Fruit fly (Drosophila melanogaster) whole organism, adult: ENCODE data around the gene CG33689.

Experiments
- CG11617 ChIP-seq: fragments of 200-800 bp; sonication (Bioruptor generic); optimal IDR thresholded peaks from 2 replicates; lab custom pipeline; 2017; ENCODE audit warnings: mild to moderate bottlenecking, missing biosample characterization, missing genetic modification reagents, missing genetic modification characterization
- CG12768 ChIP-seq: fragments of 200-800 bp; sonication (Bioruptor generic); optimal IDR thresholded peaks from 2 replicates; lab custom pipeline; 2017; ENCODE audit warnings: missing biosample characterization, missing genetic modification characterization, mild to moderate bottlenecking, moderate library complexity, missing genetic modification reagents
- CG7045 ChIP-seq: fragments of 200-800 bp; sonication (Bioruptor generic); optimal IDR thresholded peaks from 2 replicates; lab custom pipeline; 2017; ENCODE audit warnings: missing biosample characterization, mild to moderate bottlenecking, missing genetic modification characterization
- CG7101 ChIP-seq: fragments of 200-800 bp; sonication (Bioruptor generic); optimal IDR thresholded peaks from 2 replicates; lab custom pipeline; 2018; ENCODE audit warnings: missing biosample characterization, mild to moderate bottlenecking, missing genetic modification characterization, moderate library complexity
- Hr96 ChIP-seq: fragments of 200-800 bp; sonication (Bioruptor generic); optimal IDR thresholded peaks from 2 replicates; lab custom pipeline; 2016; ENCODE audit warnings: missing biosample characterization, missing genetic modification characterization
- Mnt ChIP-seq: fragments of 200-800 bp; sonication (Bioruptor generic); optimal IDR thresholded peaks from 2 replicates; lab custom pipeline; 2016; ENCODE audit warnings: missing biosample characterization, mild to moderate bottlenecking, missing genetic modification characterization
- bab1 ChIP-seq: fragments of 200-800 bp; sonication (Bioruptor generic); optimal IDR thresholded peaks from 3 replicates; lab custom pipeline; 2019; ENCODE audit warnings: missing biosample characterization, mild to moderate bottlenecking, missing genetic modification characterization, moderate library complexity
- cnc ChIP-seq, 2 experiments: fragments of >200 bp; optimal IDR thresholded peaks; 2 replicates each; lab custom pipeline; 2017
- kay ChIP-seq: fragments of 200-800 bp; sonication (Bioruptor generic); peaks from one replicate; lab custom pipeline; 2016; ENCODE audit warnings: missing biosample characterization, missing genetic modification characterization, borderline replicate concordance
- toe ChIP-seq: fragments of 200-800 bp; sonication (Bioruptor generic); optimal IDR thresholded peaks from 2 replicates; lab custom pipeline; 2016; ENCODE audit warnings: missing biosample characterization, missing genetic modification characterization

dm6 chr3L:16231857-16232256, 31.8 kb downstream of the CG33689 start, which contains the start of the genes PDCD-5 and MED10:
- TF ChIP-seq toe = no peak
- TF ChIP-seq bab1 (GFP tag; lab: Kevin White, UChicago) = peak; percentile 70
- no peak for TF ChIP-seq CG7045 (GFP tag; lab: Kevin White, UChicago)
- peak; percentile 54 for TF ChIP-seq Mnt (GFP tag; lab: Kevin White, UChicago)
- no peak for TF ChIP-seq Hr96
- peak; percentile 11 for TF ChIP-seq CG7101 (tag; lab: Kevin White, UChicago)
- no peak for TF ChIP-seq cnc (optimal IDR thresholded peaks at IDR 0.05; lab: Kevin White, UChicago)
- no peak for TF ChIP-seq CG12768 (GFP tag; lab: Kevin White, UChicago)
- no peak for TF ChIP-seq kay (GFP tag; lab: Kevin White, UChicago)
- no peak for TF ChIP-seq CG11617 (GFP tag; lab: Kevin White, UChicago)
